Worm (Caenorhabditis elegans) whole organism, young adult: ENCODE results near the gene acy-1.

ENCODE experiments used
- B0019.2 ChIP-seq: fragments of 200-800 bp; sonication (Bioruptor generic); conservative IDR thresholded peaks from 2 replicates; pipeline ENCODE4 v1.3.6; 2022; ENCODE audit warnings: missing genetic modification reagents, missing genetic modification characterization, missing compliant biosample characterization
- D2030.7 ChIP-seq: fragments of 200-800 bp; sonication (Bioruptor generic); IDR thresholded peaks from 2 replicates; pipeline ENCODE4 v1.3.6; 2022; ENCODE audit warnings: missing genetic modification reagents, missing genetic modification characterization, missing compliant biosample characterization
- F10E7.11 ChIP-seq: sonication (generic microtip); optimal IDR thresholded peaks from 2 replicates; lab custom pipeline; 2017; ENCODE audit warnings: mild to moderate bottlenecking, missing genetic modification characterization, moderate library complexity, missing compliant biosample characterization
- F23B12.7 ChIP-seq: sonication (generic microtip); optimal IDR thresholded peaks from 2 replicates; lab custom pipeline; 2017; ENCODE audit warnings: missing genetic modification characterization, mild to moderate bottlenecking, missing compliant biosample characterization, antibody characterized with exemption, moderate library complexity; ENCODE audit not compliant: insufficient read depth
- F33H1.4 ChIP-seq: fragments of 200-800 bp; sonication (Bioruptor generic); IDR thresholded peaks from 2 replicates; pipeline ENCODE4 v1.3.6; 2022; ENCODE audit warnings: missing genetic modification reagents, missing genetic modification characterization, missing compliant biosample characterization
- F52B5.7 ChIP-seq: sonication (generic microtip); optimal IDR thresholded peaks from 2 replicates; lab custom pipeline; 2016; ENCODE audit warnings: mild to moderate bottlenecking, missing genetic modification characterization, missing compliant biosample characterization
- F55B11.4 ChIP-seq: sonication (generic microtip); optimal IDR thresholded peaks from 2 replicates; lab custom pipeline; 2016; ENCODE audit warnings: missing compliant biosample characterization, missing genetic modification characterization, borderline replicate concordance; ENCODE audit not compliant: insufficient read depth
- K11D2.4 ChIP-seq: fragments of 200-800 bp; sonication (Bioruptor generic); IDR thresholded peaks from 2 replicates; pipeline ENCODE4 v1.3.6; 2022; ENCODE audit warnings: missing genetic modification reagents, missing genetic modification characterization, missing compliant biosample characterization
- K12H6.12 ChIP-seq: fragments of 200-800 bp; sonication (Bioruptor generic); optimal IDR thresholded peaks from 2 replicates; lab custom pipeline; 2018; ENCODE audit warnings: mild to moderate bottlenecking, missing genetic modification characterization, missing compliant biosample characterization
- T26A5.8 ChIP-seq: sonication (generic microtip); optimal IDR thresholded peaks from 2 replicates; lab custom pipeline; 2016; ENCODE audit warnings: missing genetic modification characterization, missing compliant biosample characterization
- Y67H2A.10 ChIP-seq: fragments of 200-800 bp; sonication (Bioruptor generic); conservative IDR thresholded peaks from 2 replicates; pipeline ENCODE4 v1.3.6; 2022; ENCODE audit warnings: missing genetic modification reagents, missing genetic modification characterization, missing compliant biosample characterization
- ZK185.1 ChIP-seq: sonication (generic microtip); optimal IDR thresholded peaks from 2 replicates; lab custom pipeline; 2016; ENCODE audit warnings: mild to moderate bottlenecking, missing genetic modification characterization, missing compliant biosample characterization; ENCODE audit not compliant: poor library complexity, severe bottlenecking
- attf-6 ChIP-seq: fragments of 200-800 bp; sonication (Bioruptor generic); IDR thresholded peaks from 2 replicates; pipeline ENCODE4 v1.3.6; 2022; ENCODE audit warnings: missing genetic modification reagents, missing genetic modification characterization, missing compliant biosample characterization
- ccch-3 ChIP-seq: fragments of 200-800 bp; sonication (Bioruptor generic); optimal IDR thresholded peaks from 2 replicates; lab custom pipeline; 2018; ENCODE audit warnings: mild to moderate bottlenecking, missing genetic modification characterization, missing compliant biosample characterization
- cebp-1 ChIP-seq, 2 experiments: fragments of 200-800 bp in 1 of 2; sonication (Bioruptor generic) in 1 of 2; sonication (generic microtip) in 1 of 2; IDR thresholded peaks in 1 of 2; optimal IDR thresholded peaks in 1 of 2; 2 replicates each; pipeline versions ENCODE4 v1.3.6 to Lab custom; 2017 to 2022; ENCODE audit warnings: missing compliant biosample characterization in 2 of 2, missing genetic modification characterization in 2 of 2, mild to moderate bottlenecking in 1 of 2, missing genetic modification reagents in 1 of 2, moderate library complexity in 1 of 2
- ceh-100 ChIP-seq: fragments of 200-800 bp; sonication (Bioruptor generic); IDR thresholded peaks from 2 replicates; pipeline ENCODE4 v1.3.6; 2022; ENCODE audit warnings: missing genetic modification reagents, missing genetic modification characterization, missing compliant biosample characterization
- ceh-58 ChIP-seq: fragments of 200-800 bp; sonication (Bioruptor generic); IDR thresholded peaks from 2 replicates; pipeline ENCODE4 v1.3.6; 2022; ENCODE audit warnings: missing genetic modification characterization, missing compliant biosample characterization
- ceh-91 ChIP-seq: fragments of 200-800 bp; sonication (Bioruptor generic); IDR thresholded peaks from 2 replicates; pipeline ENCODE4 v1.3.6; 2022; ENCODE audit warnings: missing genetic modification reagents, missing genetic modification characterization, missing compliant biosample characterization
- die-1 ChIP-seq: sonication (generic microtip); optimal IDR thresholded peaks from 2 replicates; lab custom pipeline; 2016; ENCODE audit warnings: missing genotype, mild to moderate bottlenecking, missing genetic modification characterization, missing compliant biosample characterization
- dox-1 ChIP-seq: fragments of 200-800 bp; sonication (Bioruptor generic); IDR thresholded peaks from 2 replicates; pipeline ENCODE4 v1.3.6; 2022; ENCODE audit warnings: missing genetic modification reagents, missing genetic modification characterization, missing compliant biosample characterization
- dpff-1 ChIP-seq: sonication (generic microtip); optimal IDR thresholded peaks from 2 replicates; lab custom pipeline; 2017; ENCODE audit warnings: mild to moderate bottlenecking, missing genetic modification characterization, missing compliant biosample characterization
- dpl-1 ChIP-seq: fragments of 150-350 bp; optimal IDR thresholded peaks from 2 replicates; lab custom pipeline; 2014; ENCODE audit warnings: missing biosample characterization, missing genetic modification reagents, missing genetic modification characterization
- efl-1 ChIP-seq: fragments of 150-350 bp; optimal IDR thresholded peaks from 2 replicates; lab custom pipeline; 2014; ENCODE audit warnings: missing biosample characterization, missing genetic modification reagents, missing genetic modification characterization
- egrh-3 ChIP-seq: fragments of 200-800 bp; sonication (Bioruptor generic); IDR thresholded peaks from 2 replicates; pipeline ENCODE4 v1.3.6; 2022; ENCODE audit warnings: missing genetic modification reagents, missing genetic modification characterization, missing compliant biosample characterization
- gei-17 ChIP-seq: fragments of 200-800 bp; sonication (Bioruptor generic); optimal IDR thresholded peaks from 2 replicates; lab custom pipeline; 2018; ENCODE audit warnings: mild to moderate bottlenecking, missing genetic modification characterization, missing compliant biosample characterization
- him-1 ChIP-seq: sonication (generic microtip); optimal IDR thresholded peaks from 2 replicates; lab custom pipeline; 2016; ENCODE audit warnings: missing genotype, missing genetic modification reagents, missing genetic modification characterization, missing compliant biosample characterization
- hmg-1.2 ChIP-seq: fragments of 200-800 bp; sonication (Bioruptor generic); IDR thresholded peaks from 2 replicates; pipeline ENCODE4 v1.3.6; 2022; ENCODE audit warnings: missing genetic modification reagents, missing genetic modification characterization, missing compliant biosample characterization
- lag-1 ChIP-seq: fragments of 200-800 bp; sonication (Bioruptor generic); IDR thresholded peaks from 2 replicates; pipeline ENCODE4 v1.3.6; 2022; ENCODE audit warnings: missing genetic modification reagents, missing genetic modification characterization, missing compliant biosample characterization
- let-607 ChIP-seq, 2 experiments: fragments of 200-800 bp in 1 of 2; sonication (Bioruptor generic) in 1 of 2; sonication (generic microtip) in 1 of 2; optimal IDR thresholded peaks; 2 replicates each; lab custom pipeline; 2016 to 2018; ENCODE audit warnings: mild to moderate bottlenecking in 2 of 2, missing compliant biosample characterization in 2 of 2, missing genetic modification characterization in 2 of 2, moderate library complexity in 2 of 2, missing genotype in 1 of 2
- lin-35 ChIP-seq, 3 experiments: fragments of 150-350 bp in 2 of 3; sonication (generic microtip) in 1 of 3; optimal IDR thresholded peaks; 2 replicates each; lab custom pipeline; 2014 to 2018; ENCODE audit warnings: missing biosample characterization in 3 of 3, missing genetic modification characterization in 3 of 3, missing genetic modification reagents in 3 of 3
- lin-40 ChIP-seq: sonication (generic microtip); optimal IDR thresholded peaks from 2 replicates; lab custom pipeline; 2016; ENCODE audit warnings: missing genetic modification characterization, mild to moderate bottlenecking, missing compliant biosample characterization, missing genotype, missing genetic modification reagents
- lin-54 ChIP-seq: fragments of 200-800 bp; sonication (Bioruptor generic); optimal IDR thresholded peaks from 2 replicates; lab custom pipeline; 2018; ENCODE audit warnings: mild to moderate bottlenecking, missing genetic modification characterization, missing compliant biosample characterization
- lsl-1 ChIP-seq: fragments of 200-800 bp; sonication (Bioruptor generic); optimal IDR thresholded peaks from 2 replicates; lab custom pipeline; 2018; ENCODE audit warnings: mild to moderate bottlenecking, missing genetic modification characterization, moderate library complexity, missing compliant biosample characterization
- mcd-1 ChIP-seq: fragments of 200-800 bp; sonication (Bioruptor generic); IDR thresholded peaks from 2 replicates; pipeline ENCODE4 v1.3.6; 2022; ENCODE audit warnings: missing genetic modification reagents, missing genetic modification characterization, missing compliant biosample characterization
- mes-4 ChIP-seq: sonication (generic microtip); optimal IDR thresholded peaks from 2 replicates; lab custom pipeline; 2016; ENCODE audit warnings: missing genotype, missing genetic modification characterization, missing compliant biosample characterization
- nfya-2 ChIP-seq: fragments of 200-800 bp; sonication (Bioruptor generic); IDR thresholded peaks from 2 replicates; pipeline ENCODE4 v1.3.6; 2022; ENCODE audit warnings: missing genetic modification reagents, missing genetic modification characterization, missing compliant biosample characterization
- nfyb-1 ChIP-seq: fragments of 200-800 bp; sonication (Bioruptor generic); IDR thresholded peaks from 2 replicates; pipeline ENCODE4 v1.3.6; 2022; ENCODE audit warnings: missing genetic modification reagents, missing genetic modification characterization, missing compliant biosample characterization
- nhr-80 ChIP-seq: sonication (generic microtip); optimal IDR thresholded peaks from 2 replicates; lab custom pipeline; 2016; ENCODE audit warnings: missing genetic modification characterization, missing compliant biosample characterization
- nhr-90 ChIP-seq: sonication (generic microtip); optimal IDR thresholded peaks from 2 replicates; lab custom pipeline; 2016; ENCODE audit warnings: missing genotype, mild to moderate bottlenecking, missing genetic modification characterization, missing compliant biosample characterization
- snpc-1.1 ChIP-seq: sonication (generic microtip); optimal IDR thresholded peaks from 2 replicates; lab custom pipeline; 2017; ENCODE audit warnings: missing genetic modification characterization, mild to moderate bottlenecking, missing compliant biosample characterization, antibody characterized with exemption, moderate library complexity, missing genotype, missing genetic modification reagents; ENCODE audit not compliant: insufficient read depth
- snpc-1.3 ChIP-seq: sonication (generic microtip); optimal IDR thresholded peaks from 2 replicates; lab custom pipeline; 2017; ENCODE audit warnings: missing genetic modification characterization, mild to moderate bottlenecking, missing compliant biosample characterization, antibody characterized with exemption, moderate library complexity, missing genotype, missing genetic modification reagents; ENCODE audit not compliant: insufficient read depth
- snpc-4 ChIP-seq, 5 experiments: fragments of 150-350 bp in 1 of 5; sonication (generic microtip) in 4 of 5; optimal IDR thresholded peaks; 2 replicates each; lab custom pipeline; 2014 to 2018; ENCODE audit warnings: missing genetic modification characterization in 5 of 5, missing biosample characterization in 3 of 5, antibody characterized with exemption in 2 of 5, mild to moderate bottlenecking in 2 of 5, missing compliant biosample characterization in 2 of 5, missing genotype in 2 of 5, moderate library complexity in 2 of 5, missing genetic modification reagents in 1 of 5
- tbp1 ChIP-seq: fragments of 200-800 bp; sonication (Bioruptor generic); optimal IDR thresholded peaks from 2 replicates; lab custom pipeline; 2018; ENCODE audit warnings: mild to moderate bottlenecking, missing genetic modification characterization, missing compliant biosample characterization
- tlf-1 ChIP-seq: fragments of 200-800 bp; sonication (Bioruptor generic); optimal IDR thresholded peaks from 2 replicates; lab custom pipeline; 2018; ENCODE audit warnings: mild to moderate bottlenecking, missing genetic modification characterization, missing compliant biosample characterization
- zfh-2 ChIP-seq: fragments of 200-800 bp; sonication (Bioruptor generic); conservative IDR thresholded peaks from 2 replicates; pipeline ENCODE4 v1.3.6; 2022; ENCODE audit warnings: missing genetic modification reagents, missing genetic modification characterization, missing compliant biosample characterization
- ztf-26 ChIP-seq: sonication (generic microtip); optimal IDR thresholded peaks from 2 replicates; lab custom pipeline; 2017; ENCODE audit warnings: missing genetic modification characterization, missing compliant biosample characterization

The acy-1 gene

ce11 chrIII:4693281-4693680 is 28.6 kb upstream of the acy-1 start, which contains the start of gene nifk-1 (continued):
- TF ChIP-seq D2030.7 (GFP tag; lab: Robert Waterston, UW) (no peak), mes-4 (tag; lab: Kevin White, UChicago) (no peak), ceh-91 (no peak), K11D2.4 (GFP tag; lab: Robert Waterston, UW) (no peak), lag-1 (no peak), efl-1 (GFP tag; lab: Kevin White, UChicago) (peak; percentile 56), dpff-1 (tag; lab: Kevin White, UChicago) (no peak), nfya-2 (GFP tag; lab: Robert Waterston, UW) (no peak), K12H6.12 (tag; lab: Kevin White, UChicago) (peak; percentile 22), ZK185.1 (peak; percentile 7), snpc-1.3 (tag; lab: Kevin White, UChicago) (no peak), ccch-3 (no peak), hmg-1.2 (no peak; the same call in 1 of the 2 replicates), nhr-80 (tag; lab: Kevin White, UChicago) (peak; percentile 79), nhr-90 (tag; lab: Kevin White, UChicago) (no peak), lin-40 (tag; lab: Kevin White, UChicago) (peak; percentile 55), attf-6 (GFP tag; lab: Robert Waterston, UW) (no peak), gei-17 (GFP tag; lab: Kevin White, UChicago) (no peak), ceh-58 (GFP tag; lab: Robert Waterston, UW) (no peak), ztf-26 (tag; lab: Kevin White, UChicago) (no peak), F55B11.4 (no peak), snpc-4 (GFP tag; optimal IDR thresholded peaks at IDR 0.05; lab: Kevin White, UChicago) (no peak), snpc-4 (tag; optimal IDR thresholded peaks at IDR 0.05; lab: Kevin White, UChicago) (peak in 3 of 4 experiments; percentile 28 to 69 (median 68)), cebp-1 (GFP tag; IDR thresholded peaks at IDR 0.05; lab: Robert Waterston, UW) (no peak), cebp-1 (tag; optimal IDR thresholded peaks at IDR 0.05; lab: Kevin White, UChicago) (peak; percentile 58), tbp1 (GFP tag; lab: Kevin White, UChicago) (peak; percentile 46), F10E7.11 (no peak), lsl-1 (GFP tag; lab: Kevin White, UChicago) (peak; percentile 66), F52B5.7 (tag; lab: Kevin White, UChicago) (no peak), F33H1.4 (peak; percentile 44), let-607 (tag; optimal IDR thresholded peaks at IDR 0.05; lab: Kevin White, UChicago) (peak in 1 of 2 experiments; percentile 22), him-1 (tag; lab: Kevin White, UChicago) (no peak), zfh-2 (GFP tag; lab: Robert Waterston, UW) (no peak), lin-35 (GFP tag; optimal IDR thresholded peaks at IDR 0.05; lab: Kevin White, UChicago) (peak in 1 of 3 experiments; percentile 47), tlf-1 (GFP tag; lab: Kevin White, UChicago) (peak; percentile 3), egrh-3 (GFP tag; lab: Robert Waterston, UW) (no peak), F23B12.7 (tag; lab: Kevin White, UChicago) (peak; percentile 57), dox-1 (GFP tag; lab: Robert Waterston, UW) (peak; percentile 84), snpc-1.1 (tag; lab: Kevin White, UChicago) (no peak), mcd-1 (peak; percentile 67), nfyb-1 (GFP tag; lab: Robert Waterston, UW) (peak; percentile 56; the same call in 1 of the 2 replicates), T26A5.8 (tag; lab: Kevin White, UChicago) (no peak), lin-54 (peak; percentile 73), die-1 (tag; lab: Kevin White, UChicago) (no peak), Y67H2A.10 (GFP tag; lab: Robert Waterston, UW) (no peak), ceh-100 (GFP tag; lab: Robert Waterston, UW) (no peak), dpl-1 (GFP tag; lab: Kevin White, UChicago) (peak; percentile 34), B0019.2 (no peak)
